Fruit fly (Drosophila melanogaster) whole organism: ENCODE results near the gene CG1523.

Experiments used
- CG8478 ChIP-seq: fragments of >200 bp; optimal IDR thresholded peaks from 2 replicates; lab custom pipeline; 2018; ENCODE audit warnings: inconsistent platforms
- Dll ChIP-seq: fragments of >200 bp; optimal IDR thresholded peaks from 2 replicates; lab custom pipeline; 2017
- usp ChIP-seq: fragments of >200 bp; optimal IDR thresholded peaks from 2 replicates; lab custom pipeline; 2017; ENCODE audit warnings: missing biosample characterization, missing genetic modification characterization, mixed read lengths

DNA sequence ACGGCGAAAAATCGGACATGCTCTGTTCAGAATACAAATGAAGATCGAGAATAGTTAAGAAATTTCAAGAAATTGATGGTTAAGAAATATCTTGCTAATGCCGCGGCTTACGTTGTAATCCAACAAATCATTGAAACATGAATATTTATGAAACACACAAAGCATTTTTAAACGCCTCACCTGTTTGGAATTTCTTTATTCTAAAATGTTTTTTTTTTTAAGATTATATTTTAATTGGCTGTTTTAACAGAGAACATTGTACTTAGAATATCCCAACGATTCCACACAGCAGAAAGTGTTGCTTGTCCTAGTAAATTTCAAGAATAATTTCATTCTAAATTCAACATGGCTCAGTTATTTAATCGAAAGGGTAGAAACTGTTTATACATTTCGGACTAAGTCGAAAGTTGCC lies 32.5 kb upstream of the CG1523 start:
- TF ChIP-seq CG8478 (lab: Kevin White, UChicago) (no peak), usp (no peak), Dll (lab: Kevin White, UChicago) (no peak)
